Worm (Caenorhabditis elegans) whole organism, midembryonic: ENCODE measurements around the gene F59H6.14.

Source experiments
- klf-2 ChIP-seq: fragments of 200-800 bp; sonication (Bioruptor generic); conservative IDR thresholded peaks from 2 replicates; pipeline ENCODE4 v1.3.6; 2022; ENCODE audit warnings: missing genetic modification reagents, missing genetic modification characterization, missing compliant biosample characterization
- med-1 ChIP-seq: sonication (generic microtip); optimal IDR thresholded peaks from 2 replicates; lab custom pipeline; 2017; ENCODE audit warnings: missing genetic modification characterization, mild to moderate bottlenecking, missing compliant biosample characterization, antibody characterized with exemption, missing genetic modification reagents; ENCODE audit not compliant: insufficient read depth

ce11 chrII:1995744-1996143 is 37.6 kb upstream of the F59H6.14 start:
- TF ChIP-seq klf-2 (GFP tag; lab: Robert Waterston, UW) (no peak), med-1 (no peak)
